Fruit fly (Drosophila melanogaster): ENCODE measurements around the gene Tgi.

dm6 chr3L:13494363-13495015, 7.9 kb downstream of the Tgi start:
- TF ChIP-seq CG17912 (GFP tag; optimal IDR thresholded peaks at IDR 0.05) = no peak
- TF ChIP-seq Tbp (GFP tag; optimal IDR thresholded peaks at IDR 0.05) = no peak
- TF ChIP-seq CG13775 (GFP tag; optimal IDR thresholded peaks at IDR 0.05) = no peak
- no peak for TF ChIP-seq CG13287 (GFP tag; IDR thresholded peaks at IDR 0.05; ENCODE audit: partially characterized antibody)
- TF ChIP-seq Nf-YB (GFP tag; optimal IDR thresholded peaks at IDR 0.05) = no peak
- TF ChIP-seq Eip74EF (GFP tag; optimal IDR thresholded peaks at IDR 0.05) = no peak
- no peak for TF ChIP-seq CG8359 (GFP tag; optimal IDR thresholded peaks at IDR 0.05; ENCODE audit: borderline replicate concordance)
- no peak for TF ChIP-seq Lpt (GFP tag; optimal IDR thresholded peaks at IDR 0.05)
- TF ChIP-seq kah (GFP tag; optimal IDR thresholded peaks at IDR 0.05) = no peak
- TF ChIP-seq CG1024 (GFP tag; IDR thresholded peaks at IDR 0.05) = peak; percentile 10; the same call in 1 of the 2 replicates
